Fruit fly (Drosophila melanogaster) whole organism, embryonic: ENCODE results near the gene CG13000.

Source experiments
- Atf3 ChIP-seq: fragments of 200-800 bp; sonication (Bioruptor generic); optimal IDR thresholded peaks from 3 replicates; lab custom pipeline; 2016; ENCODE audit warnings: missing biosample characterization, missing genetic modification characterization
- BEAF-32 ChIP-seq: fragments of 200-800 bp; sonication (Bioruptor generic); optimal IDR thresholded peaks from 3 replicates; lab custom pipeline; 2017; ENCODE audit warnings: missing biosample characterization, missing genetic modification characterization, mild to moderate bottlenecking, moderate library complexity, missing genetic modification reagents
- CG1024 ChIP-seq: fragments of 200-800 bp; sonication (Bioruptor generic); IDR thresholded peaks from 2 replicates; pipeline ENCODE4 v1.3.6; 2022; ENCODE audit warnings: missing biosample characterization, missing genetic modification characterization
- CG10431 ChIP-seq: fragments of 200-800 bp; sonication (Bioruptor generic); optimal IDR thresholded peaks from 3 replicates; lab custom pipeline; 2018; ENCODE audit warnings: missing biosample characterization, mild to moderate bottlenecking, missing genetic modification characterization
- CG10959 ChIP-seq: fragments of 200-800 bp; sonication (Bioruptor generic); IDR thresholded peaks from 2 replicates; pipeline ENCODE4 v1.3.6; 2022; ENCODE audit warnings: missing biosample characterization, missing genetic modification characterization
- CG11456 ChIP-seq: fragments of 200-800 bp; sonication (Bioruptor generic); IDR thresholded peaks from 3 replicates; pipeline ENCODE4 v1.3.6; 2022; ENCODE audit warnings: missing biosample characterization, missing genetic modification characterization
- CG12104 ChIP-seq: fragments of 200-800 bp; sonication (Bioruptor generic); optimal IDR thresholded peaks from 3 replicates; lab custom pipeline; 2016; ENCODE audit warnings: missing biosample characterization, missing genetic modification characterization
- CG12659 ChIP-seq: fragments of 200-800 bp; sonication (Bioruptor generic); optimal IDR thresholded peaks from 3 replicates; lab custom pipeline; 2017; ENCODE audit warnings: mild to moderate bottlenecking, missing biosample characterization, missing genetic modification reagents, missing genetic modification characterization
- CG12744 ChIP-seq: fragments of 200-800 bp; sonication (Bioruptor generic); optimal IDR thresholded peaks from 2 replicates; lab custom pipeline; 2016; ENCODE audit warnings: missing biosample characterization, missing genetic modification characterization
- CG13624 ChIP-seq: fragments of 200-800 bp; sonication (Bioruptor generic); optimal IDR thresholded peaks from 2 replicates; lab custom pipeline; 2016; ENCODE audit warnings: missing biosample characterization, missing genetic modification characterization
- CG16813 ChIP-seq: fragments of 200-800 bp; sonication (Bioruptor generic); IDR thresholded peaks from 3 replicates; pipeline ENCODE4 v1.3.6; 2022; ENCODE audit warnings: missing biosample characterization, missing genetic modification characterization; ENCODE audit not compliant: partially characterized antibody
- CG17359 ChIP-seq: fragments of 200-800 bp; sonication (Bioruptor generic); optimal IDR thresholded peaks from 3 replicates; lab custom pipeline; 2018; ENCODE audit warnings: missing biosample characterization, mild to moderate bottlenecking, missing genetic modification characterization, moderate library complexity
- CG17385 ChIP-seq: fragments of 200-800 bp; sonication (Bioruptor generic); optimal IDR thresholded peaks from 3 replicates; lab custom pipeline; 2018; ENCODE audit warnings: missing biosample characterization, mild to moderate bottlenecking, missing genetic modification characterization
- CG1792 ChIP-seq: fragments of 200-800 bp; sonication (Bioruptor generic); optimal IDR thresholded peaks from 2 replicates; lab custom pipeline; 2016; ENCODE audit warnings: missing biosample characterization, missing genetic modification characterization
- CG2712 ChIP-seq: fragments of 200-800 bp; optimal IDR thresholded peaks from 3 replicates; lab custom pipeline; 2019; ENCODE audit warnings: missing biosample characterization, mild to moderate bottlenecking, missing genetic modification characterization, moderate library complexity
- CG2875 ChIP-seq: fragments of 200-800 bp; sonication (Bioruptor generic); optimal IDR thresholded peaks from 2 replicates; lab custom pipeline; 2017; ENCODE audit warnings: missing biosample characterization, mild to moderate bottlenecking, missing genetic modification characterization, missing genetic modification reagents
- CG31441 ChIP-seq: fragments of 200-800 bp; sonication (Bioruptor generic); IDR thresholded peaks from 2 replicates; pipeline ENCODE4 v1.3.6; 2022; ENCODE audit warnings: missing biosample characterization, missing genetic modification characterization
- CG3163 ChIP-seq: fragments of 200-800 bp; sonication (Bioruptor generic); optimal IDR thresholded peaks from 3 replicates; lab custom pipeline; 2016; ENCODE audit warnings: missing biosample characterization, missing genetic modification characterization
- CG4404 ChIP-seq: fragments of 200-800 bp; sonication (Bioruptor generic); IDR thresholded peaks from 2 replicates; pipeline ENCODE4 v1.3.6; 2022; ENCODE audit warnings: missing biosample characterization, missing genetic modification characterization
- CG6254 ChIP-seq: fragments of 200-800 bp; sonication (Bioruptor generic); optimal IDR thresholded peaks from 3 replicates; lab custom pipeline; 2017; ENCODE audit warnings: mild to moderate bottlenecking, missing biosample characterization, missing genetic modification reagents, missing genetic modification characterization
- CG6272 ChIP-seq: fragments of 200-800 bp; sonication (Bioruptor generic); IDR thresholded peaks from 2 replicates; pipeline ENCODE4 v1.3.6; 2022; ENCODE audit warnings: missing biosample characterization, missing genetic modification characterization
- CG9727 ChIP-seq: fragments of 200-800 bp; sonication (Bioruptor generic); optimal IDR thresholded peaks from 3 replicates; lab custom pipeline; 2017; ENCODE audit warnings: missing biosample characterization, mild to moderate bottlenecking, missing genetic modification characterization
- Chrac-16 ChIP-seq: fragments of 200-800 bp; sonication (Bioruptor generic); optimal IDR thresholded peaks from 3 replicates; lab custom pipeline; 2016; ENCODE audit warnings: missing biosample characterization, missing genetic modification characterization
- Drgx ChIP-seq: fragments of 200-800 bp; sonication (Bioruptor generic); IDR thresholded peaks from 2 replicates; pipeline ENCODE4 v1.3.6; 2022; ENCODE audit warnings: missing biosample characterization, missing genetic modification characterization
- E2f1 ChIP-seq: fragments of 200-800 bp; sonication (Bioruptor generic); IDR thresholded peaks from 2 replicates; pipeline ENCODE4 v1.3.6; 2022; ENCODE audit warnings: missing biosample characterization, missing genetic modification characterization
- Ets97D ChIP-seq: fragments of 200-800 bp; sonication (Bioruptor generic); optimal IDR thresholded peaks from 3 replicates; lab custom pipeline; 2016; ENCODE audit warnings: missing biosample characterization, missing genetic modification characterization
- Lim3 ChIP-seq: fragments of 200-800 bp; sonication (Bioruptor generic); IDR thresholded peaks from 2 replicates; pipeline ENCODE4 v1.3.6; 2022; ENCODE audit warnings: missing biosample characterization, missing genetic modification characterization
- MTF-1 ChIP-seq: fragments of 200-800 bp; sonication (Bioruptor generic); optimal IDR thresholded peaks from 2 replicates; lab custom pipeline; 2018; ENCODE audit warnings: missing biosample characterization, mild to moderate bottlenecking, missing genetic modification characterization, borderline replicate concordance
- Med ChIP-seq: fragments of 200-800 bp; sonication (Bioruptor generic); peaks from one replicate; lab custom pipeline; 2016; ENCODE audit warnings: missing biosample characterization, missing genetic modification characterization, mild to moderate bottlenecking, inconsistent platforms, moderate library complexity
- Meics ChIP-seq: fragments of 200-800 bp; sonication (Bioruptor generic); optimal IDR thresholded peaks from 2 replicates; lab custom pipeline; 2017; ENCODE audit warnings: missing biosample characterization, mild to moderate bottlenecking, missing genetic modification characterization
- NFAT ChIP-seq: fragments of 200-800 bp; sonication (Bioruptor generic); IDR thresholded peaks from 2 replicates; pipeline ENCODE4 v1.3.6; 2022; ENCODE audit warnings: missing biosample characterization, missing genetic modification characterization
- Neu2 ChIP-seq: fragments of 200-800 bp; sonication (Bioruptor generic); optimal IDR thresholded peaks from 3 replicates; lab custom pipeline; 2016; ENCODE audit warnings: missing biosample characterization, missing genetic modification characterization, borderline replicate concordance
- Nf-YB ChIP-seq: fragments of 200-800 bp; sonication (Bioruptor generic); optimal IDR thresholded peaks from 3 replicates; lab custom pipeline; 2019; ENCODE audit warnings: missing biosample characterization, mild to moderate bottlenecking, missing genetic modification characterization, moderate library complexity
- Usf ChIP-seq: fragments of 200-800 bp; sonication (Bioruptor generic); optimal IDR thresholded peaks from 2 replicates; lab custom pipeline; 2017; ENCODE audit warnings: missing genotype, missing biosample characterization, missing genetic modification characterization
- ac ChIP-seq: fragments of 200-800 bp; sonication (Bioruptor generic); optimal IDR thresholded peaks from 3 replicates; lab custom pipeline; 2017; ENCODE audit warnings: missing biosample characterization, mild to moderate bottlenecking, missing genetic modification characterization
- bbx ChIP-seq: fragments of 200-800 bp; sonication (Bioruptor generic); IDR thresholded peaks from 2 replicates; pipeline ENCODE4 v1.3.6; 2022; ENCODE audit warnings: missing biosample characterization, missing genetic modification characterization; ENCODE audit not compliant: partially characterized antibody
- ci ChIP-seq: fragments of 200-800 bp; sonication (Bioruptor generic); IDR thresholded peaks from 3 replicates; pipeline ENCODE4 v1.3.6; 2022; ENCODE audit warnings: missing biosample characterization, missing genetic modification characterization
- dysf ChIP-seq: fragments of 200-800 bp; sonication (Bioruptor generic); IDR thresholded peaks from 3 replicates; pipeline ENCODE4 v1.3.6; 2022; ENCODE audit warnings: missing biosample characterization, missing genetic modification characterization
- ham ChIP-seq: fragments of 200-800 bp; sonication (Bioruptor generic); IDR thresholded peaks from 2 replicates; pipeline ENCODE4 v1.3.6; 2022; ENCODE audit warnings: missing biosample characterization, missing genetic modification characterization
- jigr1 ChIP-seq: fragments of 200-800 bp; sonication (Bioruptor generic); IDR thresholded peaks from 3 replicates; pipeline ENCODE4 v1.3.6; 2022; ENCODE audit warnings: missing biosample characterization, missing genetic modification characterization
- ken ChIP-seq: fragments of 200-800 bp; sonication (Bioruptor generic); IDR thresholded peaks from 3 replicates; pipeline ENCODE4 v1.3.6; 2022; ENCODE audit warnings: missing biosample characterization, missing genetic modification characterization
- lab ChIP-seq: fragments of 200-800 bp; sonication (Bioruptor generic); optimal IDR thresholded peaks from 3 replicates; lab custom pipeline; 2017; ENCODE audit warnings: missing biosample characterization, missing genetic modification characterization, mild to moderate bottlenecking, moderate library complexity, missing genetic modification reagents
- p53 ChIP-seq: fragments of 200-800 bp; sonication (Bioruptor generic); optimal IDR thresholded peaks from 2 replicates; lab custom pipeline; 2016; ENCODE audit warnings: missing biosample characterization, missing genetic modification characterization
- shn ChIP-seq: fragments of 200-800 bp; sonication (Bioruptor generic); optimal IDR thresholded peaks from 3 replicates; lab custom pipeline; 2016; ENCODE audit warnings: missing biosample characterization, missing genetic modification characterization
- slou ChIP-seq: fragments of 200-800 bp; sonication (Bioruptor generic); optimal IDR thresholded peaks from 3 replicates; lab custom pipeline; 2016; ENCODE audit warnings: missing biosample characterization, missing genetic modification characterization
- sob ChIP-seq: fragments of 200-800 bp; sonication (Bioruptor generic); IDR thresholded peaks from 2 replicates; pipeline ENCODE4 v1.3.6; 2022; ENCODE audit warnings: missing biosample characterization, missing genetic modification characterization
- ssp ChIP-seq: fragments of 200-800 bp; sonication (Bioruptor generic); IDR thresholded peaks from 2 replicates; pipeline ENCODE4 v1.3.6; 2022; ENCODE audit warnings: missing biosample characterization, missing genetic modification characterization
- stwl ChIP-seq: fragments of 200-800 bp; sonication (Bioruptor generic); optimal IDR thresholded peaks from 3 replicates; lab custom pipeline; 2018; ENCODE audit warnings: missing biosample characterization, mild to moderate bottlenecking, missing genetic modification characterization, moderate library complexity
- trh ChIP-seq: fragments of 200-800 bp; sonication (Bioruptor generic); optimal IDR thresholded peaks from 2 replicates; lab custom pipeline; 2016; ENCODE audit warnings: missing biosample characterization, missing genetic modification characterization
- ttk ChIP-seq: fragments of 200-800 bp; sonication (Bioruptor generic); IDR thresholded peaks from 2 replicates; pipeline ENCODE4 v2.1.2; 2022; ENCODE audit warnings: missing biosample characterization, missing genetic modification characterization
- zfh1 ChIP-seq: fragments of 200-800 bp; sonication (Bioruptor generic); IDR thresholded peaks from 3 replicates; pipeline ENCODE4 v1.3.6; 2022; ENCODE audit warnings: missing biosample characterization, missing genetic modification characterization

CG13000 gene

DNA sequence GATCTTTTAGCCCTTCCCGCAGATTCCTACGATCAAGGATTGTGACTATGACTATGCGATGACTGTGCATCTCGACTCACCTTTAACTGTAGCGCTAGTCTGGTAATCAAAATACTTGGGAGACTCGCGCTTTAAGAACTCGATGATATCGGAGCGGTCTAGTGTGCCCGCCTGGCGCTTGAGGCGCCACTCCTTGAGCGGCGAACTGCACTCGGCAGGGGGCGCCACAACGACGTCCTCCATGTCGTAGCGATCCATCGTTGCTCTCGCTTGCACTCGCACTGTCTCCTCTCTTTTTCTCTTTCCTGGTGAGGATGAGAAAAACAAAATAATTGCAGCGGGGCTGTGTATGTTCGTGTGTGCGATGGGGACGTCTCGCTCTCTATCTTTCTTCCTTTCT is 19.1 kb upstream of the CG13000 start (continued):
- 0 out of 3 replicates have a peak, but pooled peaks have one; percentile 18 for TF ChIP-seq dysf (GFP tag; lab: Robert Waterston, UW)
- TF ChIP-seq Meics = no peak
- TF ChIP-seq CG3163 (GFP tag; lab: Kevin White, UChicago) = peak; percentile 25
- peak; percentile 34 for TF ChIP-seq Chrac-16
- no peak for TF ChIP-seq CG31441 (GFP tag; lab: Robert Waterston, UW)
- TF ChIP-seq CG16813 = peak; percentile 41; the same call in 1 of the 3 replicates
- peak; percentile 65; the same call in 1 of the 3 replicates for TF ChIP-seq zfh1 (GFP tag; lab: Robert Waterston, UW)
- TF ChIP-seq CG9727 (GFP tag; lab: Kevin White, UChicago) = peak; percentile 67
- TF ChIP-seq CG1792 (GFP tag; lab: Kevin White, UChicago) = no peak
- TF ChIP-seq ci = peak; percentile 85
- TF ChIP-seq Med (GFP tag; lab: Kevin White, UChicago) = peak; percentile 87
- peak; percentile 8 for TF ChIP-seq CG17359 (tag; lab: Kevin White, UChicago)
- 0 out of 2 replicates have a peak, but pooled peaks have one; percentile 24 for TF ChIP-seq NFAT (GFP tag; lab: Robert Waterston, UW)
- TF ChIP-seq Neu2 = peak; percentile 37
- TF ChIP-seq CG4404 = 0 out of 2 replicates have a peak, but pooled peaks have one; percentile 27
- no peak for TF ChIP-seq E2f1 (GFP tag; lab: Robert Waterston, UW)
- TF ChIP-seq CG6272 (GFP tag; lab: Robert Waterston, UW) = no peak
- TF ChIP-seq CG11456 (GFP tag; lab: Robert Waterston, UW) = peak; percentile 43; the same call in 1 of the 3 replicates
- peak; percentile 42 for TF ChIP-seq ac
- 0 out of 2 replicates have a peak, but pooled peaks have one; percentile 33 for TF ChIP-seq bbx (GFP tag; lab: Robert Waterston, UW)
- peak; percentile 67 for TF ChIP-seq CG2712 (tag; lab: Kevin White, UChicago)
- peak; percentile 4 for TF ChIP-seq Ets97D (GFP tag; lab: Kevin White, UChicago)
- TF ChIP-seq lab (GFP tag; lab: Kevin White, UChicago) = no peak
- TF ChIP-seq stwl (tag; lab: Kevin White, UChicago) = peak; percentile 56
- TF ChIP-seq jigr1 (GFP tag; lab: Robert Waterston, UW) = no peak
- TF ChIP-seq BEAF-32 (GFP tag; lab: Kevin White, UChicago) = peak; percentile 21
- peak; percentile 19 for TF ChIP-seq shn (GFP tag; lab: Kevin White, UChicago)
- TF ChIP-seq CG6254 (GFP tag; lab: Kevin White, UChicago) = peak; percentile 60
- TF ChIP-seq CG13624 (GFP tag; lab: Kevin White, UChicago) = no peak
- TF ChIP-seq p53 (GFP tag; lab: Kevin White, UChicago) = no peak
- peak; percentile 58 for TF ChIP-seq CG10431 (GFP tag; lab: Kevin White, UChicago)
- TF ChIP-seq ken = peak; percentile 56; the same call in 1 of the 3 replicates
- TF ChIP-seq ssp (GFP tag; lab: Robert Waterston, UW) = 0 out of 2 replicates have a peak, but pooled peaks have one; percentile 8
- no peak for TF ChIP-seq ttk (GFP tag; lab: Robert Waterston, UW)
- TF ChIP-seq ham (GFP tag; lab: Robert Waterston, UW) = no peak
- no peak for TF ChIP-seq Nf-YB (GFP tag; lab: Kevin White, UChicago)
- TF ChIP-seq CG12104 (GFP tag; lab: Kevin White, UChicago) = peak; percentile 7
- TF ChIP-seq CG10959 = peak; percentile 86
- no peak for TF ChIP-seq Usf
- peak; percentile 61 for TF ChIP-seq MTF-1 (GFP tag; lab: Kevin White, UChicago)
- TF ChIP-seq CG2875 (GFP tag; lab: Kevin White, UChicago) = peak; percentile 38
- TF ChIP-seq CG12659 (GFP tag; lab: Kevin White, UChicago) = peak; percentile 6
- peak; percentile 20 for TF ChIP-seq Atf3 (GFP tag; lab: Kevin White, UChicago)
- no peak for TF ChIP-seq slou (GFP tag; lab: Kevin White, UChicago)
- peak; percentile 58 for TF ChIP-seq CG1024
- TF ChIP-seq CG17385 (GFP tag; lab: Kevin White, UChicago) = peak; percentile 7
- TF ChIP-seq sob = peak; percentile 40; the same call in 1 of the 2 replicates
- TF ChIP-seq CG12744 (GFP tag; lab: Kevin White, UChicago) = no peak
- no peak for TF ChIP-seq Lim3 (GFP tag; lab: Robert Waterston, UW)
- TF ChIP-seq Drgx (GFP tag; lab: Robert Waterston, UW) = peak; percentile 20; the same call in 1 of the 2 replicates
- TF ChIP-seq trh (GFP tag; lab: Kevin White, UChicago) = no peak
